Fruit fly (Drosophila melanogaster): ENCODE measurements around the gene Zcchc7.

Zcchc7 gene

dm6 chr3L:16881097-16881496, 35.9 kb downstream of the Zcchc7 start (continued):
- TF ChIP-seq Dek (tag; optimal IDR thresholded peaks at IDR 0.05) (peak; percentile 9), ab (GFP tag; optimal IDR thresholded peaks at IDR 0.05) (no peak), CG2120 (GFP tag; optimal IDR thresholded peaks at IDR 0.05) (peak; percentile 33), sqz (GFP tag; optimal IDR thresholded peaks at IDR 0.05) (peak; percentile 36), CG15514 (GFP tag; optimal IDR thresholded peaks at IDR 0.05) (no peak), CG2712 (tag; optimal IDR thresholded peaks at IDR 0.05) (peak; percentile 11)

- TF ChIP-seq stwl (tag; optimal IDR thresholded peaks at IDR 0.05) (peak; percentile 0), Meics (GFP tag; optimal IDR thresholded peaks at IDR 0.05) (peak; percentile 15), ind (GFP tag; optimal IDR thresholded peaks at IDR 0.05) (no peak), Med (GFP tag) (peak; percentile 70), CTCF (GFP tag; optimal IDR thresholded peaks at IDR 0.05) (peak; percentile 95), Camta (GFP tag; optimal IDR thresholded peaks at IDR 0.05) (no peak), PHDP (tag; optimal IDR thresholded peaks at IDR 0.05) (peak; percentile 4), mam (GFP tag; optimal IDR thresholded peaks at IDR 0.05) (no peak), CG14965 (GFP tag; optimal IDR thresholded peaks at IDR 0.05; ENCODE audit: borderline replicate concordance) (no peak), CG10979 (tag; optimal IDR thresholded peaks at IDR 0.05) (peak; percentile 98), pb (GFP tag; optimal IDR thresholded peaks at IDR 0.05) (no peak), Rfx (GFP tag; IDR thresholded peaks at IDR 0.05) (peak; percentile 30; the same call in 1 of the 2 replicates), Bgb (GFP tag; IDR thresholded peaks at IDR 0.05; ENCODE audit: partially characterized antibody) (0 out of 2 replicates have a peak, but pooled peaks have one; percentile 32), CG15514 (GFP tag; optimal IDR thresholded peaks at IDR 0.05) (peak; percentile 15), CG2120 (GFP tag; optimal IDR thresholded peaks at IDR 0.05) (peak; percentile 1), CG8290 (GFP tag; optimal IDR thresholded peaks at IDR 0.05) (no peak), CG8290 (tag; optimal IDR thresholded peaks at IDR 0.05) (peak in 1 of 2 experiments; percentile 43), bsh (GFP tag; optimal IDR thresholded peaks at IDR 0.05) (no peak), CG2678 (tag; optimal IDR thresholded peaks at IDR 0.05) (peak; percentile 7), cg (GFP tag; optimal IDR thresholded peaks at IDR 0.05) (no peak), CG9817 (tag; optimal IDR thresholded peaks at IDR 0.05) (no peak), CG12219 (GFP tag; optimal IDR thresholded peaks at IDR 0.05) (no peak), CG13424 (tag; optimal IDR thresholded peaks at IDR 0.05) (no peak), CG7987 (GFP tag; optimal IDR thresholded peaks at IDR 0.05) (peak; percentile 4), emc (GFP tag; optimal IDR thresholded peaks at IDR 0.05) (no peak), ci (GFP tag; IDR thresholded peaks at IDR 0.05) (peak; percentile 44; the same call in 1 of the 3 replicates), jumu (GFP tag; optimal IDR thresholded peaks at IDR 0.05) (no peak), gt (GFP tag; IDR thresholded peaks at IDR 0.05) (no peak), CG11504 (tag; optimal IDR thresholded peaks at IDR 0.05) (peak; percentile 18), dysf (GFP tag; IDR thresholded peaks at IDR 0.05) (no peak), Deaf1 (tag; optimal IDR thresholded peaks at IDR 0.05) (peak; percentile 1), CG1233 (GFP tag; optimal IDR thresholded peaks at IDR 0.05) (no peak), chinmo (GFP tag; IDR thresholded peaks at IDR 0.05; ENCODE audit: partially characterized antibody) (0 out of 4 replicates have a peak, but pooled peaks have one; percentile 30), grn (GFP tag; optimal IDR thresholded peaks at IDR 0.05) (peak; percentile 71), hkb (optimal IDR thresholded peaks at IDR 0.05) (no peak), hkb (GFP tag; IDR thresholded peaks at IDR 0.05) (0 out of 2 replicates have a peak, but pooled peaks have one; percentile 38), CG31365 (tag; optimal IDR thresholded peaks at IDR 0.05) (peak; percentile 32), HmgZ (tag; optimal IDR thresholded peaks at IDR 0.05) (peak; percentile 7), vvl (GFP tag; IDR thresholded peaks at IDR 0.05) (peak; percentile 19; the same call in 1 of the 2 replicates), Pdp1 (GFP tag; optimal IDR thresholded peaks at IDR 0.05) (peak in 1 of 2 experiments; percentile 53), Dad (GFP tag; optimal IDR thresholded peaks at IDR 0.05) (no peak), Ets65A (GFP tag) (peak; percentile 88), sug (tag; optimal IDR thresholded peaks at IDR 0.05) (peak; percentile 1), NfI (GFP tag; optimal IDR thresholded peaks at IDR 0.05) (peak; percentile 32), CG15073 (GFP tag; optimal IDR thresholded peaks at IDR 0.05) (peak; percentile 94)
Measured at dm6 chr3L:16884037-16884436, 38.9 kb downstream of the Zcchc7 start.

Measured in whole organism, embryonic.